Worm (Caenorhabditis elegans): ENCODE measurements around the gene Y51B9A.14.

Gene Y51B9A.14

ce11 chrII:9398370-9398901 lies at the start of gene Y51B9A.14, which contains the start of gene Y51B9A.8:
Gene Y51B9A.14, minus strand, starts transcription at chrII:9398470.
Gene Y51B9A.8, plus strand, starts transcription at chrII:9398851.
- TF ChIP-seq mep-1 (tag; optimal IDR thresholded peaks at IDR 0.05), result no peak
- no peak for TF ChIP-seq bed-3 (GFP tag; optimal IDR thresholded peaks at IDR 0.05)
- TF ChIP-seq hlh-1 (tag; optimal IDR thresholded peaks at IDR 0.05), result no peak
- no peak for TF ChIP-seq tbx-8 (GFP tag; optimal IDR thresholded peaks at IDR 0.05)

- no peak for TF ChIP-seq nhr-76 (tag; optimal IDR thresholded peaks at IDR 0.05)
- TF ChIP-seq blmp-1 (tag; optimal IDR thresholded peaks at IDR 0.05), result no peak
- TF ChIP-seq lin-13 (tag; optimal IDR thresholded peaks at IDR 0.05), result no peak
- TF ChIP-seq flh-1 (GFP tag; optimal IDR thresholded peaks at IDR 0.05), result no peak
- TF ChIP-seq unc-62 (GFP tag; optimal IDR thresholded peaks at IDR 0.05), result no peak
- no peak for TF ChIP-seq elt-3 (tag; optimal IDR thresholded peaks at IDR 0.05)
- no peak for TF ChIP-seq mep-1 (tag; optimal IDR thresholded peaks at IDR 0.05)
- no peak for TF ChIP-seq elt-1 (tag; optimal IDR thresholded peaks at IDR 0.05; ENCODE audit: borderline replicate concordance, insufficient read depth)
- TF ChIP-seq bed-3 (GFP tag; optimal IDR thresholded peaks at IDR 0.05), result no peak
- TF ChIP-seq pha-4 (tag; optimal IDR thresholded peaks at IDR 0.05), result no peak
- no peak for TF ChIP-seq ceh-39 (tag; optimal IDR thresholded peaks at IDR 0.05)
- TF ChIP-seq unc-120 (tag; optimal IDR thresholded peaks at IDR 0.05; ENCODE audit: poor library complexity, severe bottlenecking), result no peak
- TF ChIP-seq M03D4.4 (tag; optimal IDR thresholded peaks at IDR 0.05), result no peak
- no peak for TF ChIP-seq cnd-1 (tag; optimal IDR thresholded peaks at IDR 0.05)
- TF ChIP-seq lsy-2 (tag; optimal IDR thresholded peaks at IDR 0.05), result no peak
- no peak for TF ChIP-seq zip-8 (tag; optimal IDR thresholded peaks at IDR 0.05)
- no peak for TF ChIP-seq ztf-11 (tag; optimal IDR thresholded peaks at IDR 0.05)
- no peak for TF ChIP-seq hlh-1 (tag; optimal IDR thresholded peaks at IDR 0.05)
- no peak for TF ChIP-seq nhr-12 (tag; optimal IDR thresholded peaks at IDR 0.05)
Observed at ce11 chrII:9447965-9448364, 49.7 kb upstream of the Y51B9A.14 start, which contains the start of gene chil-18. Gene chil-18, plus strand, starts transcription at chrII:9448265.

ce11 chrII:9445368-9445767 lies 47.1 kb upstream of the Y51B9A.14 start, which contains the start of gene R09D1.13:
Gene R09D1.13, minus strand, starts transcription at chrII:9445468.
- TF ChIP-seq ces-1 (GFP tag; optimal IDR thresholded peaks at IDR 0.05) (no peak), drap-1 (GFP tag; optimal IDR thresholded peaks at IDR 0.05) (no peak), mab-5 (tag; optimal IDR thresholded peaks at IDR 0.05) (no peak), flh-1 (GFP tag; optimal IDR thresholded peaks at IDR 0.05) (no peak), hlh-1 (tag; optimal IDR thresholded peaks at IDR 0.05) (no peak), ceh-39 (tag; optimal IDR thresholded peaks at IDR 0.05) (no peak), snpc-4 (tag; optimal IDR thresholded peaks at IDR 0.05) (no peak), elt-3 (tag; optimal IDR thresholded peaks at IDR 0.05) (no peak), sptf-1 (tag; optimal IDR thresholded peaks at IDR 0.05) (no peak), ceh-83 (GFP tag; optimal IDR thresholded peaks at IDR 0.05) (no peak), unc-120 (tag; optimal IDR thresholded peaks at IDR 0.05; ENCODE audit: poor library complexity, severe bottlenecking) (no peak), bed-3 (GFP tag; optimal IDR thresholded peaks at IDR 0.05) (no peak), elt-1 (tag; optimal IDR thresholded peaks at IDR 0.05; ENCODE audit: borderline replicate concordance, insufficient read depth) (no peak), M03D4.4 (tag; optimal IDR thresholded peaks at IDR 0.05) (no peak)

- TF ChIP-seq nhr-76 (tag; optimal IDR thresholded peaks at IDR 0.05), result no peak
- no peak for TF ChIP-seq zip-8 (tag; optimal IDR thresholded peaks at IDR 0.05)
- no peak for TF ChIP-seq pha-4 (tag; optimal IDR thresholded peaks at IDR 0.05)
- no peak for TF ChIP-seq sem-2 (GFP tag; optimal IDR thresholded peaks at IDR 0.05)
- TF ChIP-seq lin-13 (tag; optimal IDR thresholded peaks at IDR 0.05), result no peak
- TF ChIP-seq tbx-8 (GFP tag; optimal IDR thresholded peaks at IDR 0.05), result no peak
- no peak for TF ChIP-seq unc-62 (GFP tag; optimal IDR thresholded peaks at IDR 0.05)
- TF ChIP-seq hlh-1 (tag; optimal IDR thresholded peaks at IDR 0.05), result no peak
- no peak for TF ChIP-seq mab-5 (tag; optimal IDR thresholded peaks at IDR 0.05)
- no peak for TF ChIP-seq lin-32 (GFP tag; optimal IDR thresholded peaks at IDR 0.05)
- TF ChIP-seq nhr-28 (tag; optimal IDR thresholded peaks at IDR 0.05), result no peak
- TF ChIP-seq ceh-43 (GFP tag; optimal IDR thresholded peaks at IDR 0.05), result no peak
- TF ChIP-seq cnd-1 (tag; optimal IDR thresholded peaks at IDR 0.05), result no peak
- TF ChIP-seq blmp-1 (tag; optimal IDR thresholded peaks at IDR 0.05), result no peak
- no peak for TF ChIP-seq ham-2 (GFP tag; optimal IDR thresholded peaks at IDR 0.05)
- no peak for TF ChIP-seq mep-1 (tag; optimal IDR thresholded peaks at IDR 0.05)
- TF ChIP-seq flh-1 (GFP tag; optimal IDR thresholded peaks at IDR 0.05), result no peak
- no peak for TF ChIP-seq ceh-39 (tag; optimal IDR thresholded peaks at IDR 0.05)
- no peak for TF ChIP-seq elt-3 (tag; optimal IDR thresholded peaks at IDR 0.05)
- TF ChIP-seq ztf-11 (tag; optimal IDR thresholded peaks at IDR 0.05), result no peak
Observed at ce11 chrII:9443522-9443921, 45.3 kb upstream of the Y51B9A.14 start, which contains the start of gene chil-15. Gene chil-15, minus strand, starts transcription at chrII:9443622.

Data from whole organism, mixed stage, embryonic.